Worm (Caenorhabditis elegans) whole organism, L1 larva: ENCODE measurements around the gene gmn-1.
A peak's percentile ranks its signal among the peaks of the same experiment; 100 is the strongest.

Source experiments
- C04F5.9 ChIP-seq: sonication (generic microtip); optimal IDR thresholded peaks from 2 replicates; lab custom pipeline; 2016; ENCODE audit warnings: missing genetic modification characterization, missing compliant biosample characterization
- F16B12.6 ChIP-seq: fragments of 150-350 bp; optimal IDR thresholded peaks from 2 replicates; lab custom pipeline; 2014; ENCODE audit warnings: missing biosample characterization, missing genetic modification characterization
- Y116A8C.19 ChIP-seq: sonication (generic microtip); optimal IDR thresholded peaks from 2 replicates; lab custom pipeline; 2016; ENCODE audit warnings: missing compliant biosample characterization, missing genetic modification characterization, borderline replicate concordance
- ama-1 ChIP-seq: fragments of 150-350 bp; optimal IDR thresholded peaks from 2 replicates; lab custom pipeline; 2014
- blmp-1 ChIP-seq: fragments of 150-350 bp; optimal IDR thresholded peaks from 2 replicates; lab custom pipeline; 2014; ENCODE audit warnings: missing biosample characterization, missing genetic modification characterization
- ceh-63 ChIP-seq: fragments of 200-800 bp; sonication (Bioruptor generic); optimal IDR thresholded peaks from 2 replicates; lab custom pipeline; 2018; ENCODE audit warnings: mild to moderate bottlenecking, missing genetic modification characterization, missing compliant biosample characterization
- ceh-8 ChIP-seq: fragments of 200-800 bp; sonication (Bioruptor generic); optimal IDR thresholded peaks from 2 replicates; lab custom pipeline; 2018; ENCODE audit warnings: mild to moderate bottlenecking, missing genetic modification characterization, moderate library complexity, missing compliant biosample characterization
- ceh-82 ChIP-seq, 3 experiments: fragments of 150-350 bp in 1 of 3; sonication (generic microtip) in 2 of 3; optimal IDR thresholded peaks; 2 replicates each; lab custom pipeline; 2014 to 2017; ENCODE audit warnings: missing biosample characterization in 3 of 3, missing genetic modification characterization in 3 of 3
- ceh-88 ChIP-seq: fragments of 200-800 bp; sonication (Bioruptor generic); IDR thresholded peaks from 2 replicates; pipeline ENCODE4 v1.3.6; 2022; ENCODE audit warnings: missing genetic modification characterization, missing compliant biosample characterization
- ceh-90 ChIP-seq: sonication (generic microtip); optimal IDR thresholded peaks from 2 replicates; lab custom pipeline; 2016; ENCODE audit warnings: missing genetic modification characterization, missing compliant biosample characterization
- ces-1 ChIP-seq: fragments of 150-350 bp; optimal IDR thresholded peaks from 2 replicates; lab custom pipeline; 2014; ENCODE audit warnings: missing biosample characterization, missing genetic modification reagents, missing genetic modification characterization
- dpl-1 ChIP-seq, 3 experiments: fragments of 150-350 bp in 2 of 3; sonication (generic microtip) in 1 of 3; optimal IDR thresholded peaks; 2 replicates each; lab custom pipeline; 2014 to 2017; ENCODE audit warnings: missing biosample characterization in 3 of 3, missing genetic modification characterization in 3 of 3, missing genetic modification reagents in 3 of 3
- efl-3 ChIP-seq: fragments of 200-800 bp; sonication (Bioruptor generic); optimal IDR thresholded peaks from 2 replicates; lab custom pipeline; 2018; ENCODE audit warnings: mild to moderate bottlenecking, missing genetic modification characterization, missing compliant biosample characterization
- egl-13 ChIP-seq: sonication (generic microtip); optimal IDR thresholded peaks from 2 replicates; lab custom pipeline; 2016; ENCODE audit warnings: missing genotype, missing genetic modification reagents, missing genetic modification characterization, missing compliant biosample characterization
- ets-5 ChIP-seq: fragments of 200-800 bp; sonication (Bioruptor generic); IDR thresholded peaks from 2 replicates; pipeline ENCODE4 v1.3.6; 2022; ENCODE audit warnings: missing genetic modification characterization, missing compliant biosample characterization
- fkh-10 ChIP-seq: sonication (generic microtip); optimal IDR thresholded peaks from 2 replicates; lab custom pipeline; 2017; ENCODE audit warnings: missing biosample characterization, missing genetic modification reagents, missing genetic modification characterization
- fkh-4 ChIP-seq: sonication (generic microtip); optimal IDR thresholded peaks from 2 replicates; lab custom pipeline; 2016; ENCODE audit warnings: missing compliant biosample characterization, missing genetic modification characterization, borderline replicate concordance
- fkh-8 ChIP-seq: sonication (generic microtip); optimal IDR thresholded peaks from 2 replicates; lab custom pipeline; 2016; ENCODE audit warnings: mild to moderate bottlenecking, missing genetic modification characterization, missing compliant biosample characterization
- grh-1 ChIP-seq: fragments of 200-800 bp; sonication (Bioruptor generic); IDR thresholded peaks from 2 replicates; pipeline ENCODE4 v1.3.6; 2022; ENCODE audit warnings: missing genetic modification reagents, missing genetic modification characterization, missing compliant biosample characterization
- hlh-17 ChIP-seq: fragments of 200-800 bp; sonication (Bioruptor generic); optimal IDR thresholded peaks from 2 replicates; lab custom pipeline; 2018; ENCODE audit warnings: missing genetic modification characterization, mild to moderate bottlenecking, missing compliant biosample characterization, moderate library complexity, borderline replicate concordance
- hlh-4 ChIP-seq: sonication (generic microtip); optimal IDR thresholded peaks from 2 replicates; lab custom pipeline; 2016; ENCODE audit warnings: mild to moderate bottlenecking, missing genetic modification characterization, missing compliant biosample characterization
- hpl-2 ChIP-seq: fragments of 150-350 bp; optimal IDR thresholded peaks from 2 replicates; lab custom pipeline; 2014; ENCODE audit warnings: missing biosample characterization, missing genetic modification reagents, missing genetic modification characterization
- irx-1 ChIP-seq: sonication (generic microtip); optimal IDR thresholded peaks from 2 replicates; lab custom pipeline; 2016; ENCODE audit warnings: missing genetic modification characterization, missing compliant biosample characterization
- jun-1 ChIP-seq: fragments of 150-350 bp; optimal IDR thresholded peaks from 2 replicates; lab custom pipeline; 2014; ENCODE audit warnings: missing biosample characterization, missing genetic modification reagents, missing genetic modification characterization
- lin-13 ChIP-seq: fragments of 150-350 bp; optimal IDR thresholded peaks from 2 replicates; lab custom pipeline; 2014; ENCODE audit warnings: missing biosample characterization, missing genetic modification reagents, missing genetic modification characterization
- lin-14 ChIP-seq: fragments of 200-800 bp; sonication (Bioruptor generic); optimal IDR thresholded peaks from 2 replicates; lab custom pipeline; 2018; ENCODE audit warnings: mild to moderate bottlenecking, missing genetic modification characterization, moderate library complexity, missing compliant biosample characterization
- lir-3 ChIP-seq: sonication (generic microtip); optimal IDR thresholded peaks from 2 replicates; lab custom pipeline; 2016; ENCODE audit warnings: mild to moderate bottlenecking, missing genetic modification characterization, moderate library complexity, missing compliant biosample characterization; ENCODE audit not compliant: poor library complexity
- mab-9 ChIP-seq: fragments of 200-800 bp; sonication (Bioruptor generic); IDR thresholded peaks from 2 replicates; pipeline ENCODE4 v1.3.6; 2022; ENCODE audit warnings: missing genetic modification reagents, missing genetic modification characterization, missing compliant biosample characterization
- mef-2 ChIP-seq: fragments of 150-350 bp; optimal IDR thresholded peaks from 2 replicates; lab custom pipeline; 2014; ENCODE audit warnings: missing biosample characterization, missing genetic modification characterization
- mep-1 ChIP-seq: fragments of 150-350 bp; optimal IDR thresholded peaks from 2 replicates; lab custom pipeline; 2014; ENCODE audit warnings: missing biosample characterization, missing genetic modification characterization
- nhr-19 ChIP-seq: fragments of 200-800 bp; sonication (Bioruptor generic); conservative IDR thresholded peaks from 2 replicates; pipeline ENCODE4 v1.3.6; 2022; ENCODE audit warnings: missing genetic modification characterization, missing compliant biosample characterization
- nhr-28 ChIP-seq: fragments of 150-350 bp; optimal IDR thresholded peaks from 2 replicates; lab custom pipeline; 2014; ENCODE audit warnings: missing biosample characterization, missing genetic modification characterization
- nhr-76 ChIP-seq: sonication (generic microtip); optimal IDR thresholded peaks from 2 replicates; lab custom pipeline; 2017; ENCODE audit warnings: missing biosample characterization, missing genetic modification characterization
- nhr-77 ChIP-seq: fragments of 150-350 bp; optimal IDR thresholded peaks from 2 replicates; lab custom pipeline; 2014; ENCODE audit warnings: missing biosample characterization, missing genetic modification characterization
- nhr-85 ChIP-seq: sonication (generic microtip); peaks from one replicate; lab custom pipeline; 2016; ENCODE audit warnings: missing genetic modification characterization, inconsistent platforms, missing compliant biosample characterization
- nhr-90 ChIP-seq: sonication (generic microtip); optimal IDR thresholded peaks from 2 replicates; lab custom pipeline; 2016; ENCODE audit warnings: mild to moderate bottlenecking, missing genetic modification characterization, missing compliant biosample characterization; ENCODE audit not compliant: poor library complexity
- pag-3 ChIP-seq: sonication (generic microtip); optimal IDR thresholded peaks from 2 replicates; lab custom pipeline; 2017; ENCODE audit warnings: missing genetic modification characterization, mild to moderate bottlenecking, missing compliant biosample characterization, antibody characterized with exemption, borderline replicate concordance; ENCODE audit not compliant: insufficient read depth
- skn-1 ChIP-seq: fragments of 150-350 bp; optimal IDR thresholded peaks from 2 replicates; lab custom pipeline; 2014; ENCODE audit warnings: missing biosample characterization, missing genetic modification characterization
- sox-4 ChIP-seq: sonication (generic microtip); optimal IDR thresholded peaks from 2 replicates; lab custom pipeline; 2016; ENCODE audit warnings: missing genetic modification characterization, missing compliant biosample characterization
- sptf-1 ChIP-seq: fragments of 150-350 bp; optimal IDR thresholded peaks from 2 replicates; lab custom pipeline; 2014; ENCODE audit warnings: missing biosample characterization, missing genetic modification characterization
- tlp-1 ChIP-seq: fragments of 150-350 bp; optimal IDR thresholded peaks from 2 replicates; lab custom pipeline; 2014; ENCODE audit warnings: missing biosample characterization, missing genetic modification characterization
- unc-130 ChIP-seq: fragments of 150-350 bp; optimal IDR thresholded peaks from 2 replicates; lab custom pipeline; 2017; ENCODE audit warnings: missing biosample characterization, missing genetic modification characterization, inconsistent platforms
- unc-62 ChIP-seq: fragments of 150-350 bp; optimal IDR thresholded peaks from 2 replicates; lab custom pipeline; 2014; ENCODE audit warnings: missing biosample characterization, missing genetic modification reagents, missing genetic modification characterization
- unc-98 ChIP-seq: fragments of 200-800 bp; sonication (Bioruptor generic); IDR thresholded peaks from 2 replicates; pipeline ENCODE4 v1.3.6; 2022; ENCODE audit warnings: missing genetic modification characterization, missing compliant biosample characterization
- vab-15 ChIP-seq: sonication (generic microtip); optimal IDR thresholded peaks from 2 replicates; lab custom pipeline; 2017; ENCODE audit warnings: missing genotype, mild to moderate bottlenecking, missing genetic modification characterization, missing compliant biosample characterization
- zip-4 ChIP-seq: fragments of 200-800 bp; sonication (Bioruptor generic); optimal IDR thresholded peaks from 2 replicates; lab custom pipeline; 2018; ENCODE audit warnings: mild to moderate bottlenecking, missing genetic modification characterization, moderate library complexity, missing compliant biosample characterization
- ztf-4 ChIP-seq: fragments of 150-350 bp; optimal IDR thresholded peaks from 2 replicates; lab custom pipeline; 2014; ENCODE audit warnings: missing biosample characterization, missing genetic modification characterization

gmn-1 gene

DNA sequence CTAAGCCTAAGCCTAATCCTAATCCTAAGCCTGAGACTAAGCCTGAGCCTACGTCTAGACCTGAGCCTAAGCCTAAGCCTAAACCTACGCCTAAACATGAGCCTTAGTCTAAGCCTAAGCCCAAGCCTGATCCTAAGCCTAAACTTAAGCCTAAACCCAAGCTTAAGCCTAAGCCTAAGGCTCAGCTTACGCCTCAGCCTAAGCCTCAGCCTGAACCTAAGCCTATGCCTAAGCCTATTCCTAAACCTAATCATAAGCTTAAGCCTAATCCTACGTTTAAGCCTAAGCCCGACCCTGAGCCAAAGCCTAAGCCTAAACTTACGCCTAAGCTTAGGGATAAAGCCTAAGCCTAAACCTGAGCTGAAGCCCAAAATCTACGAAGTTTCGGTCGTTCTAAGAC, 5.1 kb upstream of the gmn-1 start:
- peak; percentile 37 for TF ChIP-seq nhr-85 (tag; lab: Kevin White, UChicago)
- TF ChIP-seq nhr-28 (tag; lab: Kevin White, UChicago), result no peak

ce11 chrIII:12227935-12228334, 2.8 kb upstream of the gmn-1 start:
- TF ChIP-seq fkh-8 (tag; lab: Kevin White, UChicago) (no peak), mab-9 (GFP tag; lab: Robert Waterston, UW) (no peak), ces-1 (GFP tag; lab: Kevin White, UChicago) (no peak), skn-1 (tag; lab: Kevin White, UChicago) (no peak), tlp-1 (tag; lab: Kevin White, UChicago) (no peak), ceh-90 (tag; lab: Kevin White, UChicago) (no peak), fkh-10 (GFP tag; lab: Kevin White, UChicago) (no peak)

DNA sequence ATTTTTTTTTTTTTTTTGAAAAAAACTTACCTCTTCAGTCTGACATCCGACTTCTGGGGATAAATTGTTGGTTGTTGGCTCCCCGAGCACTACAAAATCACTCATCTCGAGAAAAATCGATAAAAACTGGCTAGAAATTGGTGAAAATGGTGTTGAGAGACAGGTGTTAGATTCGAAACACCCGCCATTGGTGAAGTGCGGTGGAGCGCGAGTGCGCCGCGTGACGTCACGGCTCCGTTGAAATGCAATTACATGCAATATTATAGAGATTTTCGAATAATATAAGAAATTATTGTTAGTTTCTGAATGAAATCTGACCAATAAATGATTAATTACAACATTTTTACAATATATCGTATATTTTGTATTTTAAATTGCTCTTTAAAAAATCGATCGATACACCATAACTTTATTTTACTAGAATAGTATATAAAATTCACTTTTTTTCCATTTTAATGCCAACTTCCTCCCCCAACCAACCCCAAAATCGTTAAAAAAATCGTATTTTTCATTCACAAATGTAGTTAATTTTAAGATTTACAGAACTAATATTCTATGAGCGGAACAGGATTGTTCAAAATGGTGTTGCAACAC, 1.1 kb upstream of the gmn-1 start, which contains the start of the genes Y75B8A.18 and Y75B8A.19:
Gene Y75B8A.18, minus strand, starts transcription at position 142 of the 594 bp plus-strand sequence.
Gene Y75B8A.19, plus strand, starts transcription at position 544 of the 594 bp plus-strand sequence.
- peak; percentile 18 for TF ChIP-seq vab-15 (tag; lab: Kevin White, UChicago)
- peak; percentile 24 for TF ChIP-seq irx-1
- TF ChIP-seq unc-98, result no peak
- no peak for TF ChIP-seq hlh-4 (tag; lab: Kevin White, UChicago)
- TF ChIP-seq nhr-28 (tag; lab: Kevin White, UChicago), result no peak
- peak; percentile 60 for TF ChIP-seq mep-1
- peak; percentile 50 for TF ChIP-seq F16B12.6
- TF ChIP-seq ama-1 (lab: Kevin White, UChicago), result no peak
- TF ChIP-seq ceh-8 (GFP tag; lab: Kevin White, UChicago), result peak; percentile 4
- no peak for TF ChIP-seq Y116A8C.19
- TF ChIP-seq sptf-1 (tag; lab: Kevin White, UChicago), result no peak
- peak; percentile 69 for TF ChIP-seq nhr-19 (GFP tag; lab: Robert Waterston, UW)
- no peak for TF ChIP-seq lin-14 (GFP tag; lab: Kevin White, UChicago)
- no peak for TF ChIP-seq ceh-90 (tag; lab: Kevin White, UChicago)
- no peak for TF ChIP-seq zip-4 (GFP tag; lab: Kevin White, UChicago)
- TF ChIP-seq lir-3, result no peak
- no peak for TF ChIP-seq unc-62
- no peak for TF ChIP-seq fkh-4
- TF ChIP-seq jun-1 (tag; lab: Kevin White, UChicago), result no peak
- peak; percentile 48 for TF ChIP-seq unc-130 (tag; lab: Kevin White, UChicago)
- no peak for TF ChIP-seq ztf-4 (tag; lab: Kevin White, UChicago)
- TF ChIP-seq nhr-77 (tag; lab: Kevin White, UChicago), result no peak
- TF ChIP-seq sox-4, result no peak
- TF ChIP-seq ceh-88 (GFP tag; lab: Robert Waterston, UW), result no peak
- no peak for TF ChIP-seq blmp-1 (tag; lab: Kevin White, UChicago)
- no peak for TF ChIP-seq lin-13 (GFP tag; lab: Kevin White, UChicago)
- TF ChIP-seq fkh-10 (GFP tag; lab: Kevin White, UChicago), result peak; percentile 24
- TF ChIP-seq dpl-1 (GFP tag; optimal IDR thresholded peaks at IDR 0.05; lab: Kevin White, UChicago), result peak; percentile 89 to 94 (median 92)
- no peak for TF ChIP-seq ets-5 (GFP tag; lab: Robert Waterston, UW)
- TF ChIP-seq fkh-8 (tag; lab: Kevin White, UChicago), result peak; percentile 67
- TF ChIP-seq hlh-17 (GFP tag; lab: Kevin White, UChicago), result no peak
- no peak for TF ChIP-seq nhr-76 (tag; lab: Kevin White, UChicago)
- TF ChIP-seq mab-9 (GFP tag; lab: Robert Waterston, UW), result peak; percentile 49; the same call in 1 of the 2 replicates
- no peak for TF ChIP-seq pag-3
- TF ChIP-seq C04F5.9 (tag; lab: Kevin White, UChicago), result no peak
- no peak for TF ChIP-seq mef-2 (tag; lab: Kevin White, UChicago)
- no peak for TF ChIP-seq hpl-2 (GFP tag; lab: Kevin White, UChicago)
- no peak for TF ChIP-seq ceh-63 (GFP tag; lab: Kevin White, UChicago)
- TF ChIP-seq egl-13 (tag; lab: Kevin White, UChicago), result peak; percentile 38
- TF ChIP-seq nhr-90 (tag; lab: Kevin White, UChicago), result peak; percentile 54
- TF ChIP-seq grh-1, result no peak
- TF ChIP-seq ceh-82 (tag; optimal IDR thresholded peaks at IDR 0.05; lab: Kevin White, UChicago), result peak in 2 of 3 experiments; percentile 39 to 78
- no peak for TF ChIP-seq efl-3 (GFP tag; lab: Kevin White, UChicago)
